Worm (Caenorhabditis elegans): ENCODE data around the gene Y37D8A.6.
"Not testable (repeated sequence)": the region's sequence is repeated elsewhere in the genome, so short reads cannot be mapped to it uniquely, and the experiment has no call there.

ce11 chrIII:12848173-12848572, 21.9 kb downstream of the Y37D8A.6 start:
- not testable (repeated sequence) for TF ChIP-seq nhr-77 (tag; optimal IDR thresholded peaks at IDR 0.05); ama-1 (optimal IDR thresholded peaks at IDR 0.05); ceh-63 (GFP tag; optimal IDR thresholded peaks at IDR 0.05); unc-62 (GFP tag; optimal IDR thresholded peaks at IDR 0.05); ztf-4 (tag; optimal IDR thresholded peaks at IDR 0.05); ets-5 (GFP tag; IDR thresholded peaks at IDR 0.05)
- TF ChIP-seq snpc-4 (tag; optimal IDR thresholded peaks at IDR 0.05), result peak; percentile 19

All from whole organism, L1 larva.